Fruit fly (Drosophila melanogaster) whole organism, embryonic: ENCODE data around the gene cni.

Experiments used
- CG10274 ChIP-seq: fragments of 200-800 bp; sonication (Bioruptor generic); optimal IDR thresholded peaks from 3 replicates; lab custom pipeline; 2017; ENCODE audit warnings: missing biosample characterization, mild to moderate bottlenecking, missing genetic modification characterization
- CG13287 ChIP-seq: fragments of 200-800 bp; sonication (Bioruptor generic); IDR thresholded peaks from 2 replicates; pipeline ENCODE4 v1.3.6; 2022; ENCODE audit warnings: missing biosample characterization, missing genetic modification characterization; ENCODE audit not compliant: partially characterized antibody
- CG16779 ChIP-seq: fragments of 200-800 bp; sonication (Bioruptor generic); IDR thresholded peaks from 2 replicates; pipeline ENCODE4 v1.3.6; 2022; ENCODE audit warnings: missing biosample characterization, missing genetic modification characterization
- CG17359 ChIP-seq: fragments of 200-800 bp; sonication (Bioruptor generic); optimal IDR thresholded peaks from 3 replicates; lab custom pipeline; 2018; ENCODE audit warnings: missing biosample characterization, mild to moderate bottlenecking, missing genetic modification characterization, moderate library complexity
- CG17912 ChIP-seq: fragments of 200-800 bp; sonication (Bioruptor generic); optimal IDR thresholded peaks from 2 replicates; lab custom pipeline; 2018; ENCODE audit warnings: missing biosample characterization, mild to moderate bottlenecking, missing genetic modification characterization
- CG18764 ChIP-seq: fragments of 200-800 bp; sonication (Bioruptor generic); optimal IDR thresholded peaks from 3 replicates; lab custom pipeline; 2016; ENCODE audit warnings: missing biosample characterization, missing genetic modification characterization
- CG2199 ChIP-seq: fragments of 200-800 bp; sonication (Bioruptor generic); IDR thresholded peaks from 3 replicates; pipeline ENCODE4 v1.3.6; 2022; ENCODE audit warnings: missing biosample characterization, missing genetic modification characterization
- CG31224 ChIP-seq: fragments of 200-800 bp; sonication (Bioruptor generic); IDR thresholded peaks from 2 replicates; pipeline ENCODE4 v1.3.6; 2022; ENCODE audit warnings: missing biosample characterization, missing genetic modification characterization
- CG32532 ChIP-seq: fragments of 200-800 bp; sonication (Bioruptor generic); IDR thresholded peaks from 2 replicates; pipeline ENCODE4 v1.3.6; 2022; ENCODE audit warnings: missing biosample characterization, missing genetic modification characterization
- CG32772 ChIP-seq: fragments of 200-800 bp; sonication (Bioruptor generic); IDR thresholded peaks from 2 replicates; pipeline ENCODE4 v1.3.6; 2022; ENCODE audit warnings: missing biosample characterization, missing genetic modification characterization
- CG33213 ChIP-seq: fragments of 200-800 bp; sonication (Bioruptor generic); optimal IDR thresholded peaks from 3 replicates; lab custom pipeline; 2016; ENCODE audit warnings: missing biosample characterization, missing genetic modification characterization
- CG3995 ChIP-seq: fragments of 200-800 bp; sonication (Bioruptor generic); optimal IDR thresholded peaks from 3 replicates; lab custom pipeline; 2016; ENCODE audit warnings: missing biosample characterization, missing genetic modification characterization
- CG4820 ChIP-seq: fragments of 200-800 bp; sonication (Bioruptor generic); optimal IDR thresholded peaks from 3 replicates; lab custom pipeline; 2016; ENCODE audit warnings: missing biosample characterization, missing genetic modification characterization
- CG5245 ChIP-seq: fragments of 200-800 bp; sonication (Bioruptor generic); optimal IDR thresholded peaks from 3 replicates; lab custom pipeline; 2016; ENCODE audit warnings: missing biosample characterization, missing genetic modification characterization
- CG6272 ChIP-seq: fragments of 200-800 bp; sonication (Bioruptor generic); IDR thresholded peaks from 2 replicates; pipeline ENCODE4 v1.3.6; 2022; ENCODE audit warnings: missing biosample characterization, missing genetic modification characterization
- CG6689 ChIP-seq: fragments of 200-800 bp; sonication (Bioruptor generic); IDR thresholded peaks from 2 replicates; pipeline ENCODE4 v1.3.6; 2022; ENCODE audit warnings: missing biosample characterization, missing genetic modification characterization
- CG7786 ChIP-seq: fragments of 200-800 bp; sonication (Bioruptor generic); optimal IDR thresholded peaks from 2 replicates; lab custom pipeline; 2016; ENCODE audit warnings: missing biosample characterization, missing genetic modification characterization
- CG7839 ChIP-seq: fragments of 200-800 bp; sonication (Bioruptor generic); optimal IDR thresholded peaks from 3 replicates; lab custom pipeline; 2018; ENCODE audit warnings: missing biosample characterization, mild to moderate bottlenecking, missing genetic modification characterization, moderate library complexity
- CG8290 ChIP-seq, 3 experiments: fragments of 200-800 bp; sonication (Bioruptor generic); optimal IDR thresholded peaks; 2 replicates each; lab custom pipeline; 2016 to 2019; ENCODE audit warnings: missing biosample characterization in 3 of 3, missing genetic modification characterization in 3 of 3, mild to moderate bottlenecking in 2 of 3, moderate library complexity in 1 of 3
- CG8388 ChIP-seq: fragments of 200-800 bp; sonication (Bioruptor generic); optimal IDR thresholded peaks from 2 replicates; lab custom pipeline; 2019; ENCODE audit warnings: missing biosample characterization, mild to moderate bottlenecking, missing genetic modification characterization, moderate library complexity
- CG9876 ChIP-seq: fragments of 200-800 bp; sonication (Bioruptor generic); optimal IDR thresholded peaks from 2 replicates; lab custom pipeline; 2016; ENCODE audit warnings: missing biosample characterization, missing genetic modification characterization
- CHES-1-like ChIP-seq: fragments of 200-800 bp; sonication (Bioruptor generic); optimal IDR thresholded peaks from 2 replicates; lab custom pipeline; 2016; ENCODE audit warnings: missing biosample characterization, missing genetic modification characterization
- Camta ChIP-seq: fragments of 200-800 bp; sonication (Bioruptor generic); optimal IDR thresholded peaks from 2 replicates; lab custom pipeline; 2016; ENCODE audit warnings: missing biosample characterization, missing genetic modification characterization
- Dbx ChIP-seq: fragments of 200-800 bp; sonication (Bioruptor generic); IDR thresholded peaks from 3 replicates; pipeline ENCODE4 v1.3.6; 2022; ENCODE audit warnings: missing biosample characterization, missing genetic modification characterization
- Ets65A ChIP-seq: fragments of 200-800 bp; sonication (Bioruptor generic); peaks from one replicate; lab custom pipeline; 2016; ENCODE audit warnings: missing biosample characterization, missing genetic modification characterization
- H15 ChIP-seq: fragments of 200-800 bp; sonication (Bioruptor generic); IDR thresholded peaks from 3 replicates; pipeline ENCODE4 v1.3.6; 2022; ENCODE audit warnings: missing biosample characterization, missing genetic modification characterization
- HHEX ChIP-seq: fragments of 200-800 bp; sonication (Bioruptor generic); optimal IDR thresholded peaks from 3 replicates; lab custom pipeline; 2017; ENCODE audit warnings: missing biosample characterization, mild to moderate bottlenecking, missing genetic modification characterization, missing genetic modification reagents
- Hand ChIP-seq: fragments of 200-800 bp; sonication (Bioruptor generic); optimal IDR thresholded peaks from 2 replicates; lab custom pipeline; 2017; ENCODE audit warnings: mild to moderate bottlenecking, missing biosample characterization, missing genetic modification reagents, missing genetic modification characterization
- Hmx ChIP-seq: fragments of 200-800 bp; sonication (Bioruptor generic); optimal IDR thresholded peaks from 2 replicates; lab custom pipeline; 2016; ENCODE audit warnings: missing biosample characterization, missing genetic modification characterization
- Lhr ChIP-seq: fragments of 200-800 bp; sonication (Bioruptor generic); optimal IDR thresholded peaks from 3 replicates; lab custom pipeline; 2017; ENCODE audit warnings: mild to moderate bottlenecking, missing biosample characterization, missing genetic modification reagents, missing genetic modification characterization
- Mes4 ChIP-seq: fragments of 200-800 bp; sonication (Bioruptor generic); optimal IDR thresholded peaks from 2 replicates; lab custom pipeline; 2016; ENCODE audit warnings: missing biosample characterization, missing genetic modification characterization
- Oli ChIP-seq: fragments of 200-800 bp; sonication (Bioruptor generic); optimal IDR thresholded peaks from 2 replicates; lab custom pipeline; 2018; ENCODE audit warnings: missing biosample characterization, mild to moderate bottlenecking, missing genetic modification characterization, moderate library complexity
- Sin3A ChIP-seq: fragments of >200 bp; optimal IDR thresholded peaks from 2 replicates; lab custom pipeline; 2018
- btn ChIP-seq: fragments of 200-800 bp; sonication (Bioruptor generic); optimal IDR thresholded peaks from 2 replicates; lab custom pipeline; 2016; ENCODE audit warnings: missing biosample characterization, missing genetic modification characterization
- chinmo ChIP-seq: fragments of 200-800 bp; sonication (Bioruptor generic); IDR thresholded peaks from 4 replicates; pipeline ENCODE4 v1.3.6; 2022; ENCODE audit warnings: missing biosample characterization, missing genetic modification characterization; ENCODE audit not compliant: partially characterized antibody
- crol ChIP-seq: fragments of 200-800 bp; sonication (Bioruptor generic); IDR thresholded peaks from 2 replicates; pipeline ENCODE4 v1.3.6; 2022; ENCODE audit warnings: missing biosample characterization, missing genetic modification characterization
- crp ChIP-seq, 2 experiments: fragments of 200-800 bp; sonication (Bioruptor generic); optimal IDR thresholded peaks; 2 replicates in 1 of 2; 3 replicates in 1 of 2; lab custom pipeline; 2017; ENCODE audit warnings: missing biosample characterization in 2 of 2, missing genetic modification characterization in 2 of 2, mild to moderate bottlenecking in 1 of 2, moderate library complexity in 1 of 2
- dati ChIP-seq: fragments of 200-800 bp; sonication (Bioruptor generic); IDR thresholded peaks from 2 replicates; pipeline ENCODE4 v1.3.6; 2022; ENCODE audit warnings: missing biosample characterization, missing genetic modification characterization
- disco-r ChIP-seq: fragments of 200-800 bp; sonication (Bioruptor generic); optimal IDR thresholded peaks from 2 replicates; lab custom pipeline; 2016; ENCODE audit warnings: missing biosample characterization, missing genetic modification characterization
- fd64A ChIP-seq: fragments of 200-800 bp; sonication (Bioruptor generic); optimal IDR thresholded peaks from 3 replicates; lab custom pipeline; 2018; ENCODE audit warnings: missing biosample characterization, mild to moderate bottlenecking, missing genetic modification characterization
- gcm2 ChIP-seq: fragments of 200-800 bp; sonication (Bioruptor generic); optimal IDR thresholded peaks from 2 replicates; lab custom pipeline; 2016; ENCODE audit warnings: missing biosample characterization, missing genetic modification characterization
- jumu ChIP-seq: fragments of 200-800 bp; sonication (Bioruptor generic); optimal IDR thresholded peaks from 3 replicates; lab custom pipeline; 2016; ENCODE audit warnings: missing biosample characterization, missing genetic modification characterization
- kay ChIP-seq: fragments of 200-800 bp; sonication (Bioruptor generic); optimal IDR thresholded peaks from 2 replicates; lab custom pipeline; 2016; ENCODE audit warnings: missing biosample characterization, missing genetic modification characterization
- lola ChIP-seq, 3 experiments: fragments of >200 bp in 2 of 3; fragments of 200-800 bp in 1 of 3; sonication (Bioruptor generic) in 1 of 3; optimal IDR thresholded peaks; 2 replicates each; lab custom pipeline; 2017 to 2019; ENCODE audit warnings: missing biosample characterization in 3 of 3, missing genetic modification characterization in 3 of 3, mild to moderate bottlenecking in 1 of 3, moderate library complexity in 1 of 3
- otp ChIP-seq: fragments of 200-800 bp; sonication (Bioruptor generic); IDR thresholded peaks from 3 replicates; pipeline ENCODE4, ENCODE4 v1.3.6; 2022; ENCODE audit warnings: missing biosample characterization, missing genetic modification characterization
- peb ChIP-seq: fragments of 200-800 bp; sonication (Bioruptor generic); IDR thresholded peaks from 2 replicates; pipeline ENCODE4 v1.3.6; 2022; ENCODE audit warnings: missing biosample characterization, missing genetic modification characterization
- sd ChIP-seq: fragments of 200-800 bp; sonication (Bioruptor generic); optimal IDR thresholded peaks from 3 replicates; lab custom pipeline; 2018; ENCODE audit warnings: missing biosample characterization, mild to moderate bottlenecking, missing genetic modification characterization, moderate library complexity
- seq ChIP-seq: fragments of 200-800 bp; sonication (Bioruptor generic); IDR thresholded peaks from 2 replicates; pipeline ENCODE4 v1.3.6; 2022; ENCODE audit warnings: missing biosample characterization, missing genetic modification characterization
- sqz ChIP-seq: fragments of 200-800 bp; sonication (Bioruptor generic); optimal IDR thresholded peaks from 3 replicates; lab custom pipeline; 2018; ENCODE audit warnings: missing biosample characterization, mild to moderate bottlenecking, missing genetic modification characterization
- tap ChIP-seq: fragments of 200-800 bp; optimal IDR thresholded peaks from 3 replicates; lab custom pipeline; 2019; ENCODE audit warnings: missing biosample characterization, mild to moderate bottlenecking, missing genetic modification characterization, moderate library complexity
- toy ChIP-seq: fragments of 200-800 bp; sonication (Bioruptor generic); IDR thresholded peaks from 2 replicates; pipeline ENCODE4 v1.3.6; 2022; ENCODE audit warnings: missing biosample characterization, missing genetic modification characterization
- wdn ChIP-seq: fragments of 200-800 bp; sonication (Bioruptor generic); IDR thresholded peaks from 2 replicates; pipeline ENCODE4 v1.3.6; 2022; ENCODE audit warnings: missing biosample characterization, missing genetic modification characterization

The cni gene

dm6 chr2L:16310648-16311047 lies at the start of gene cni, which contains the start of gene fzy (continued):
- TF ChIP-seq CHES-1-like (GFP tag; lab: Kevin White, UChicago) (no peak), CG16779 (GFP tag; lab: Robert Waterston, UW) (no peak), tap (tag; lab: Kevin White, UChicago) (no peak), kay (no peak), Dbx (0 out of 3 replicates have a peak, but pooled peaks have one; percentile 32), crol (no peak), CG33213 (GFP tag; lab: Kevin White, UChicago) (no peak), CG8290 (GFP tag; optimal IDR thresholded peaks at IDR 0.05; lab: Kevin White, UChicago) (no peak), CG8290 (tag; optimal IDR thresholded peaks at IDR 0.05; lab: Kevin White, UChicago) (no peak), CG6689 (GFP tag; lab: Robert Waterston, UW) (no peak), jumu (GFP tag; lab: Kevin White, UChicago) (no peak), btn (no peak), CG32772 (GFP tag; lab: Robert Waterston, UW) (peak; percentile 79), gcm2 (no peak), CG17359 (tag; lab: Kevin White, UChicago) (peak; percentile 1), CG8388 (GFP tag; lab: Kevin White, UChicago) (no peak), CG18764 (no peak), CG2199 (no peak), otp (GFP tag; lab: Robert Waterston, UW) (no peak), CG5245 (peak; percentile 15), CG3995 (no peak), wdn (GFP tag; lab: Robert Waterston, UW) (no peak), dati (GFP tag; lab: Robert Waterston, UW) (no peak), disco-r (no peak), Mes4 (GFP tag; lab: Kevin White, UChicago) (no peak), peb (GFP tag; lab: Robert Waterston, UW) (no peak), Oli (no peak), toy (no peak), Hand (no peak), H15 (GFP tag; lab: Robert Waterston, UW) (no peak), CG7839 (tag; lab: Kevin White, UChicago) (no peak), Camta (GFP tag; lab: Kevin White, UChicago) (peak; percentile 22), CG10274 (no peak), Ets65A (GFP tag; lab: Kevin White, UChicago) (peak; percentile 82), lola (GFP tag; optimal IDR thresholded peaks at IDR 0.05; lab: Kevin White, UChicago) (no peak), CG17912 (GFP tag; lab: Kevin White, UChicago) (no peak), CG31224 (GFP tag; lab: Robert Waterston, UW) (no peak), seq (GFP tag; lab: Robert Waterston, UW) (no peak), CG4820 (GFP tag; lab: Kevin White, UChicago) (no peak), fd64A (GFP tag; lab: Kevin White, UChicago) (no peak), Sin3A (lab: Kevin White, UChicago) (peak; percentile 86), crp (GFP tag; optimal IDR thresholded peaks at IDR 0.05; lab: Kevin White, UChicago) (peak; percentile 89 to 97), CG13287 (GFP tag; lab: Robert Waterston, UW) (peak; percentile 49; the same call in 1 of the 2 replicates), Lhr (peak; percentile 59), sd (tag; lab: Kevin White, UChicago) (no peak), sqz (GFP tag; lab: Kevin White, UChicago) (peak; percentile 96), chinmo (GFP tag; lab: Robert Waterston, UW) (no peak), CG9876 (GFP tag; lab: Kevin White, UChicago) (no peak), HHEX (no peak), CG32532 (GFP tag; lab: Robert Waterston, UW) (0 out of 2 replicates have a peak, but pooled peaks have one; percentile 15), CG7786 (no peak), Hmx (GFP tag; lab: Kevin White, UChicago) (no peak), CG6272 (GFP tag; lab: Robert Waterston, UW) (no peak)
